Fruit fly (Drosophila melanogaster) whole organism, embryonic: ENCODE data around the gene Fcp3C.

Source experiments
- Atf6 ChIP-seq: fragments of 200-800 bp; sonication (Bioruptor generic); IDR thresholded peaks from 2 replicates; pipeline ENCODE4 v1.3.6; 2022; ENCODE audit warnings: missing biosample characterization, missing genetic modification characterization
- Awh ChIP-seq: fragments of 200-800 bp; sonication (Bioruptor generic); IDR thresholded peaks from 2 replicates; pipeline ENCODE4, ENCODE4 v1.3.6; 2022; ENCODE audit warnings: missing biosample characterization, missing genetic modification characterization
- Bgb ChIP-seq: fragments of 200-800 bp; sonication (Bioruptor generic); IDR thresholded peaks from 2 replicates; pipeline ENCODE4 v1.3.6; 2022; ENCODE audit warnings: missing biosample characterization, missing genetic modification characterization; ENCODE audit not compliant: partially characterized antibody
- BtbVII ChIP-seq: fragments of 200-800 bp; sonication (Bioruptor generic); optimal IDR thresholded peaks from 3 replicates; lab custom pipeline; 2017; ENCODE audit warnings: missing biosample characterization, mild to moderate bottlenecking, missing genetic modification characterization
- CG10543 ChIP-seq: fragments of 200-800 bp; sonication (Bioruptor generic); optimal IDR thresholded peaks from 3 replicates; lab custom pipeline; 2017; ENCODE audit warnings: missing biosample characterization, mild to moderate bottlenecking, missing genetic modification characterization, moderate library complexity
- CG11723 ChIP-seq: fragments of 200-800 bp; sonication (Bioruptor generic); optimal IDR thresholded peaks from 2 replicates; lab custom pipeline; 2017; ENCODE audit warnings: missing biosample characterization, mild to moderate bottlenecking, missing genetic modification characterization
- CG12071 ChIP-seq: fragments of 200-800 bp; sonication (Bioruptor generic); optimal IDR thresholded peaks from 3 replicates; lab custom pipeline; 2018; ENCODE audit warnings: missing biosample characterization, mild to moderate bottlenecking, missing genetic modification characterization
- CG12104 ChIP-seq: fragments of 200-800 bp; sonication (Bioruptor generic); optimal IDR thresholded peaks from 3 replicates; lab custom pipeline; 2016; ENCODE audit warnings: missing biosample characterization, missing genetic modification characterization
- CG13123 ChIP-seq: fragments of 200-800 bp; sonication (Bioruptor generic); optimal IDR thresholded peaks from 2 replicates; lab custom pipeline; 2016; ENCODE audit warnings: missing biosample characterization, missing genetic modification characterization
- CG13287 ChIP-seq: fragments of 200-800 bp; sonication (Bioruptor generic); IDR thresholded peaks from 2 replicates; pipeline ENCODE4 v1.3.6; 2022; ENCODE audit warnings: missing biosample characterization, missing genetic modification characterization; ENCODE audit not compliant: partially characterized antibody
- CG14050 ChIP-seq: fragments of 200-800 bp; sonication (Bioruptor generic); IDR thresholded peaks from 3 replicates; pipeline ENCODE4 v1.3.6; 2022; ENCODE audit warnings: missing biosample characterization, missing genetic modification characterization
- CG14710 ChIP-seq: fragments of 200-800 bp; sonication (Bioruptor generic); optimal IDR thresholded peaks from 3 replicates; lab custom pipeline; 2019; ENCODE audit warnings: missing biosample characterization, mild to moderate bottlenecking, missing genetic modification characterization, moderate library complexity
- CG1529 ChIP-seq: fragments of 200-800 bp; sonication (Bioruptor generic); optimal IDR thresholded peaks from 3 replicates; lab custom pipeline; 2018; ENCODE audit warnings: missing biosample characterization, missing genetic modification characterization
- CG2116 ChIP-seq: fragments of 200-800 bp; sonication (Bioruptor generic); optimal IDR thresholded peaks from 3 replicates; lab custom pipeline; 2018; ENCODE audit warnings: missing biosample characterization, mild to moderate bottlenecking, missing genetic modification characterization
- CG2199 ChIP-seq: fragments of 200-800 bp; sonication (Bioruptor generic); IDR thresholded peaks from 3 replicates; pipeline ENCODE4 v1.3.6; 2022; ENCODE audit warnings: missing biosample characterization, missing genetic modification characterization
- CG2875 ChIP-seq: fragments of 200-800 bp; sonication (Bioruptor generic); optimal IDR thresholded peaks from 2 replicates; lab custom pipeline; 2017; ENCODE audit warnings: missing biosample characterization, mild to moderate bottlenecking, missing genetic modification characterization, missing genetic modification reagents
- CG30403 ChIP-seq: fragments of 200-800 bp; sonication (Bioruptor generic); optimal IDR thresholded peaks from 3 replicates; lab custom pipeline; 2016; ENCODE audit warnings: missing biosample characterization, missing genetic modification characterization
- CG31388 ChIP-seq: fragments of 200-800 bp; sonication (Bioruptor generic); optimal IDR thresholded peaks from 2 replicates; lab custom pipeline; 2016; ENCODE audit warnings: missing biosample characterization, missing genetic modification characterization
- CG42726 ChIP-seq: fragments of 200-800 bp; sonication (Bioruptor generic); IDR thresholded peaks from 2 replicates; pipeline ENCODE4 v1.3.6; 2022; ENCODE audit warnings: missing biosample characterization, missing genetic modification characterization; ENCODE audit not compliant: partially characterized antibody
- CG43689 ChIP-seq: fragments of 200-800 bp; sonication (Bioruptor generic); IDR thresholded peaks from 2 replicates; pipeline ENCODE4 v1.3.6; 2022; ENCODE audit warnings: missing biosample characterization, missing genetic modification characterization
- CG4617 ChIP-seq: fragments of 200-800 bp; sonication (Bioruptor generic); optimal IDR thresholded peaks from 3 replicates; lab custom pipeline; 2016; ENCODE audit warnings: missing biosample characterization, missing genetic modification characterization, borderline replicate concordance
- CG6175 ChIP-seq: fragments of 200-800 bp; sonication (Bioruptor generic); IDR thresholded peaks from 3 replicates; pipeline ENCODE4 v1.3.6; 2022; ENCODE audit warnings: missing biosample characterization, missing genetic modification characterization
- CG6689 ChIP-seq: fragments of 200-800 bp; sonication (Bioruptor generic); IDR thresholded peaks from 2 replicates; pipeline ENCODE4 v1.3.6; 2022; ENCODE audit warnings: missing biosample characterization, missing genetic modification characterization
- CG7987 ChIP-seq: fragments of 200-800 bp; sonication (Bioruptor generic); optimal IDR thresholded peaks from 2 replicates; lab custom pipeline; 2018; ENCODE audit warnings: missing biosample characterization, mild to moderate bottlenecking, missing genetic modification characterization, moderate library complexity
- D19B ChIP-seq: fragments of 200-800 bp; sonication (Bioruptor generic); optimal IDR thresholded peaks from 2 replicates; lab custom pipeline; 2017; ENCODE audit warnings: missing biosample characterization, mild to moderate bottlenecking, missing genetic modification characterization
- Jarid2 ChIP-seq: fragments of 200-800 bp; sonication (Bioruptor generic); optimal IDR thresholded peaks from 3 replicates; lab custom pipeline; 2017; ENCODE audit warnings: mild to moderate bottlenecking, missing biosample characterization, missing genetic modification reagents, missing genetic modification characterization
- Lhr ChIP-seq: fragments of 200-800 bp; sonication (Bioruptor generic); optimal IDR thresholded peaks from 3 replicates; lab custom pipeline; 2017; ENCODE audit warnings: mild to moderate bottlenecking, missing biosample characterization, missing genetic modification reagents, missing genetic modification characterization
- Spps ChIP-seq: fragments of 200-800 bp; sonication (Bioruptor generic); optimal IDR thresholded peaks from 2 replicates; lab custom pipeline; 2018; ENCODE audit warnings: missing biosample characterization, mild to moderate bottlenecking, missing genetic modification characterization
- Sry-δ ChIP-seq: fragments of 200-800 bp; sonication (Bioruptor generic); optimal IDR thresholded peaks from 2 replicates; lab custom pipeline; 2016; ENCODE audit warnings: missing biosample characterization, missing genetic modification characterization
- Stat92E ChIP-seq, 3 experiments: fragments of >200 bp in 2 of 3; fragments of 200-800 bp in 1 of 3; sonication (Bioruptor generic) in 1 of 3; optimal IDR thresholded peaks; 2 replicates each; lab custom pipeline; 2017 to 2019; ENCODE audit warnings: missing biosample characterization in 3 of 3, missing genetic modification characterization in 3 of 3, mild to moderate bottlenecking in 1 of 3, moderate library complexity in 1 of 3
- bowl ChIP-seq: fragments of 200-800 bp; sonication (Bioruptor generic); IDR thresholded peaks from 2 replicates; pipeline ENCODE4 v1.3.6; 2022; ENCODE audit warnings: missing biosample characterization, missing genetic modification characterization
- disco-r ChIP-seq: fragments of 200-800 bp; sonication (Bioruptor generic); optimal IDR thresholded peaks from 2 replicates; lab custom pipeline; 2016; ENCODE audit warnings: missing biosample characterization, missing genetic modification characterization
- dm ChIP-seq: fragments of 200-800 bp; sonication (Bioruptor generic); optimal IDR thresholded peaks from 3 replicates; lab custom pipeline; 2016; ENCODE audit warnings: missing biosample characterization, missing genetic modification characterization
- fd64A ChIP-seq: fragments of 200-800 bp; sonication (Bioruptor generic); optimal IDR thresholded peaks from 3 replicates; lab custom pipeline; 2018; ENCODE audit warnings: missing biosample characterization, mild to moderate bottlenecking, missing genetic modification characterization
- grau ChIP-seq: fragments of 200-800 bp; optimal IDR thresholded peaks from 3 replicates; lab custom pipeline; 2019; ENCODE audit warnings: missing biosample characterization, mild to moderate bottlenecking, missing genetic modification characterization, moderate library complexity
- hth ChIP-seq: fragments of >200 bp; optimal IDR thresholded peaks from 2 replicates; lab custom pipeline; 2017; ENCODE audit warnings: inconsistent platforms
- ken ChIP-seq: fragments of 200-800 bp; sonication (Bioruptor generic); IDR thresholded peaks from 3 replicates; pipeline ENCODE4 v1.3.6; 2022; ENCODE audit warnings: missing biosample characterization, missing genetic modification characterization
- lilli ChIP-seq: fragments of 200-800 bp; sonication (Bioruptor generic); optimal IDR thresholded peaks from 3 replicates; lab custom pipeline; 2016; ENCODE audit warnings: missing biosample characterization, missing genetic modification characterization
- pum ChIP-seq: fragments of 200-800 bp; sonication (Bioruptor generic); optimal IDR thresholded peaks from 2 replicates; lab custom pipeline; 2016; ENCODE audit warnings: missing biosample characterization, missing genetic modification characterization
- sd ChIP-seq: fragments of 200-800 bp; sonication (Bioruptor generic); optimal IDR thresholded peaks from 3 replicates; lab custom pipeline; 2018; ENCODE audit warnings: missing biosample characterization, mild to moderate bottlenecking, missing genetic modification characterization, moderate library complexity
- slp2 ChIP-seq: fragments of 200-800 bp; sonication (Bioruptor generic); optimal IDR thresholded peaks from 2 replicates; lab custom pipeline; 2016; ENCODE audit warnings: missing biosample characterization, missing genetic modification characterization
- stwl ChIP-seq: fragments of 200-800 bp; sonication (Bioruptor generic); optimal IDR thresholded peaks from 3 replicates; lab custom pipeline; 2018; ENCODE audit warnings: missing biosample characterization, mild to moderate bottlenecking, missing genetic modification characterization, moderate library complexity
- tll ChIP-seq, 2 experiments: fragments of 200-800 bp in 1 of 2; fragments of >200 bp in 1 of 2; sonication (Bioruptor generic) in 1 of 2; optimal IDR thresholded peaks; 2 replicates each; lab custom pipeline; 2017 to 2019; ENCODE audit warnings: missing biosample characterization in 2 of 2, missing genetic modification characterization in 2 of 2, mild to moderate bottlenecking in 1 of 2, moderate library complexity in 1 of 2
- tx ChIP-seq: fragments of 200-800 bp; sonication (Bioruptor generic); optimal IDR thresholded peaks from 2 replicates; lab custom pipeline; 2016; ENCODE audit warnings: missing biosample characterization, missing genetic modification characterization
- vnd ChIP-seq: fragments of 200-800 bp; sonication (Bioruptor generic); IDR thresholded peaks from 3 replicates; pipeline ENCODE4 v1.3.6; 2022; ENCODE audit warnings: missing biosample characterization, missing genetic modification characterization; ENCODE audit not compliant: partially characterized antibody

Fcp3C gene

DNA sequence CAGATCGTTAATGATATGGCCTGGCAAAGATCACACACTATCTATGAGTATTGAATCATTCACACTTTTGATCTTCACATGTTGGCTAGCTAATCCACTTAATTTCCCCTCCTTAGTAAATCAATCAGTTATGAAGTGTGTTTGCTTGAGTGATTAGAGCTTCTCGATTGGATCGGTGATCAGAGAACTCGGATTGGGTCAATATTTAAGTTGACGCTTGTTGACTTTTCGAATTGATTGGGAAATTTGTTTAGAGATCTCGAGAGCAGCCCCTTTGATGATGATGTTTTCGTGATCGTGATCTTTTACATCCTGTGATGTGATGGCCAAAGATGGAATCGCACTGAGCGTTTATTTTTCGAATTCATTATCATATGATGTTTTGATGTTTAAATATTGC is 14.1 kb upstream of the Fcp3C start (continued):
- TF ChIP-seq CG42726 (GFP tag; lab: Robert Waterston, UW) (no peak), D19B (GFP tag; lab: Kevin White, UChicago) (no peak), Atf6 (peak; percentile 43), Jarid2 (GFP tag; lab: Kevin White, UChicago) (no peak), Bgb (no peak), CG2116 (no peak), CG10543 (GFP tag; lab: Kevin White, UChicago) (no peak), CG31388 (GFP tag; lab: Kevin White, UChicago) (no peak), CG11723 (GFP tag; lab: Kevin White, UChicago) (no peak), slp2 (GFP tag; lab: Kevin White, UChicago) (no peak), CG13123 (GFP tag; lab: Kevin White, UChicago) (no peak), disco-r (no peak), Lhr (GFP tag; lab: Kevin White, UChicago) (peak; percentile 19), ken (no peak), sd (no peak), stwl (tag; lab: Kevin White, UChicago) (peak; percentile 5), CG12071 (GFP tag; lab: Kevin White, UChicago) (peak; percentile 63), CG2199 (GFP tag; lab: Robert Waterston, UW) (no peak), Sry-δ (no peak), CG30403 (no peak), CG6689 (GFP tag; lab: Robert Waterston, UW) (peak; percentile 25; the same call in 1 of the 2 replicates), dm (GFP tag; lab: Kevin White, UChicago) (no peak), pum (no peak), CG14710 (peak; percentile 32), CG1529 (peak; percentile 1), BtbVII (GFP tag; lab: Kevin White, UChicago) (peak; percentile 28), fd64A (GFP tag; lab: Kevin White, UChicago) (peak; percentile 68), Stat92E (GFP tag; optimal IDR thresholded peaks at IDR 0.05; lab: Kevin White, UChicago) (no peak), CG2875 (GFP tag; lab: Kevin White, UChicago) (peak; percentile 37), grau (tag; lab: Kevin White, UChicago) (peak; percentile 3), CG6175 (GFP tag; lab: Robert Waterston, UW) (no peak), CG14050 (GFP tag; lab: Robert Waterston, UW) (no peak), bowl (GFP tag; lab: Robert Waterston, UW) (no peak), CG12104 (GFP tag; lab: Kevin White, UChicago) (peak; percentile 15), CG13287 (GFP tag; lab: Robert Waterston, UW) (no peak), vnd (GFP tag; lab: Robert Waterston, UW) (no peak), CG4617 (no peak), Spps (tag; lab: Kevin White, UChicago) (peak; percentile 10), CG7987 (GFP tag; lab: Kevin White, UChicago) (peak; percentile 74), tx (GFP tag; lab: Kevin White, UChicago) (no peak), tll (GFP tag; optimal IDR thresholded peaks at IDR 0.05; lab: Kevin White, UChicago) (no peak), hth (lab: Kevin White, UChicago) (no peak), CG43689 (GFP tag; lab: Robert Waterston, UW) (no peak), lilli (GFP tag; lab: Kevin White, UChicago) (no peak), Awh (GFP tag; lab: Robert Waterston, UW) (peak; percentile 53; the same call in 1 of the 2 replicates)
